Fruit fly (Drosophila melanogaster) whole organism, prepupa: Measurements from ENCODE around the gene shakB.

Experiments
- CG16779 ChIP-seq: fragments of 200-800 bp; sonication (Bioruptor generic); optimal IDR thresholded peaks from 3 replicates; lab custom pipeline; 2017; ENCODE audit warnings: missing biosample characterization, mild to moderate bottlenecking, missing genetic modification characterization
- CG6854 ChIP-seq: fragments of 200-800 bp; sonication (Bioruptor generic); optimal IDR thresholded peaks from 2 replicates; lab custom pipeline; 2017; ENCODE audit warnings: missing biosample characterization, mild to moderate bottlenecking, missing genetic modification characterization
- Lpt ChIP-seq: fragments of 200-800 bp; sonication (Bioruptor generic); optimal IDR thresholded peaks from 3 replicates; lab custom pipeline; 2016; ENCODE audit warnings: missing biosample characterization, missing genetic modification characterization
- achi ChIP-seq: fragments of 200-800 bp; sonication (Bioruptor generic); optimal IDR thresholded peaks from 3 replicates; lab custom pipeline; 2016; ENCODE audit warnings: missing biosample characterization, missing genetic modification characterization
- ss ChIP-seq, 2 experiments: fragments of 200-800 bp; sonication (Bioruptor generic); optimal IDR thresholded peaks; 2 replicates in 1 of 2; 3 replicates in 1 of 2; lab custom pipeline; 2017 to 2018; ENCODE audit warnings: mild to moderate bottlenecking in 2 of 2, missing biosample characterization in 2 of 2, missing genetic modification characterization in 2 of 2, moderate library complexity in 1 of 2

DNA sequence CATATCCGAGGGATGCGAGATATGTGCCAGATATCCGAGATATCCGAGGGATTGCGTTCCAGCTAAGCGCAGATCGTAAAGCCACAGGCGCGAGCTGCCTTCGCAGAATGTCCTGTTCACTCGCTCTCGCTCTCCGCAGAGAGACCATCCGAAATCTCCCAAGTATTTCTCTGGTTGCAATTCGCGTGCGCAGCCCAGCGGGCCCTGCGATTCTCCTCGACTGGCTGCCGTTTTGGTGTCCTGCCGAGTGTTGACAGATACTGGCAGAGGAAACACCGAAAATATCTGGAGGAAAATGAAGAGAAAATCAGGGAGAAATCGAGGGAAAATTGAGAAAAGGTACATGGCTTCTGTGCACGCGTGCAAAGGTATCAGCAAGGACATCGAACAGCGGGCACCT lies 209.4 kb downstream of the shakB start:
- TF ChIP-seq CG16779 (tag; lab: Kevin White, UChicago) (no peak), Lpt (no peak), achi (GFP tag; lab: Kevin White, UChicago) (no peak), CG6854 (GFP tag; lab: Kevin White, UChicago) (no peak), ss (GFP tag; optimal IDR thresholded peaks at IDR 0.05; lab: Kevin White, UChicago) (no peak)
